Worm (Caenorhabditis elegans) whole organism, early embryonic: ENCODE measurements around the gene F36H1.11.
A peak's percentile ranks its signal among the peaks of the same experiment; 100 is the strongest.

Source experiments
- B0310.2 ChIP-seq: sonication (generic microtip); optimal IDR thresholded peaks from 2 replicates; lab custom pipeline; 2016; ENCODE audit warnings: mild to moderate bottlenecking, missing genetic modification characterization, missing compliant biosample characterization
- F13C5.2 ChIP-seq: sonication (generic microtip); optimal IDR thresholded peaks from 2 replicates; lab custom pipeline; 2017; ENCODE audit warnings: mild to moderate bottlenecking, missing genetic modification characterization, inconsistent platforms, missing compliant biosample characterization
- aly-1 ChIP-seq: sonication (generic microtip); optimal IDR thresholded peaks from 2 replicates; lab custom pipeline; 2016; ENCODE audit warnings: missing genetic modification characterization, missing compliant biosample characterization
- ama-1 ChIP-seq: fragments of 150-350 bp; optimal IDR thresholded peaks from 2 replicates; lab custom pipeline; 2014
- ceh-13 ChIP-seq: fragments of 200-800 bp; sonication (Bioruptor generic); optimal IDR thresholded peaks from 2 replicates; lab custom pipeline; 2018; ENCODE audit warnings: mild to moderate bottlenecking, missing genetic modification characterization, missing compliant biosample characterization
- ceh-36 ChIP-seq: sonication (generic microtip); optimal IDR thresholded peaks from 2 replicates; lab custom pipeline; 2016; ENCODE audit warnings: missing genetic modification characterization, inconsistent platforms, missing compliant biosample characterization
- ets-7 ChIP-seq: sonication (generic microtip); optimal IDR thresholded peaks from 2 replicates; lab custom pipeline; 2016; ENCODE audit warnings: missing genotype, missing genetic modification characterization, missing compliant biosample characterization
- flt-1 ChIP-seq: fragments of 200-800 bp; sonication (Bioruptor generic); IDR thresholded peaks from 2 replicates; pipeline ENCODE4 v1.3.6; 2022; ENCODE audit warnings: missing genetic modification characterization, missing compliant biosample characterization
- hmbx-1 ChIP-seq: sonication (generic microtip); optimal IDR thresholded peaks from 2 replicates; lab custom pipeline; 2016; ENCODE audit warnings: mild to moderate bottlenecking, missing genetic modification characterization, missing compliant biosample characterization
- hmg-4 ChIP-seq: fragments of 200-800 bp; sonication (Bioruptor generic); optimal IDR thresholded peaks from 2 replicates; lab custom pipeline; 2018; ENCODE audit warnings: mild to moderate bottlenecking, missing genetic modification characterization, missing compliant biosample characterization
- hnd-1 ChIP-seq: sonication (generic microtip); optimal IDR thresholded peaks from 2 replicates; lab custom pipeline; 2016; ENCODE audit warnings: missing genetic modification characterization, missing compliant biosample characterization
- pes-1 ChIP-seq: fragments of 200-800 bp; sonication (Bioruptor generic); IDR thresholded peaks from 2 replicates; pipeline ENCODE4 v1.3.6; 2022; ENCODE audit warnings: missing genetic modification reagents, missing genetic modification characterization, missing compliant biosample characterization
- scrt-1 ChIP-seq: fragments of 200-800 bp; sonication (Bioruptor generic); IDR thresholded peaks from 2 replicates; pipeline ENCODE4 v1.3.6; 2022; ENCODE audit warnings: missing genetic modification characterization, missing compliant biosample characterization
- sea-1 ChIP-seq: fragments of 200-800 bp; sonication (Bioruptor generic); conservative IDR thresholded peaks from 2 replicates; pipeline ENCODE4 v1.3.6; 2022; ENCODE audit warnings: missing genetic modification characterization, missing compliant biosample characterization
- tbx-11 ChIP-seq: fragments of 200-800 bp; sonication (Bioruptor generic); IDR thresholded peaks from 2 replicates; pipeline ENCODE4 v1.3.6; 2022; ENCODE audit warnings: missing genetic modification characterization, missing compliant biosample characterization
- tbx-37 ChIP-seq: fragments of 200-800 bp; sonication (Bioruptor generic); conservative IDR thresholded peaks from 2 replicates; pipeline ENCODE4 v1.3.6; 2022; ENCODE audit warnings: missing genetic modification reagents, missing genetic modification characterization, missing compliant biosample characterization
- tra-4 ChIP-seq: sonication (generic microtip); optimal IDR thresholded peaks from 2 replicates; lab custom pipeline; 2017; ENCODE audit warnings: missing genetic modification characterization, missing compliant biosample characterization

Gene F36H1.11

ce11 chrIV:11026648-11027047 lies 22.3 kb upstream of the F36H1.11 start:
- TF ChIP-seq sea-1 (GFP tag; lab: Robert Waterston, UW) (no peak), tbx-37 (0 out of 2 replicates have a peak, but pooled peaks have one; percentile 10)

- peak; percentile 7 for TF ChIP-seq tra-4 (tag; lab: Kevin White, UChicago)
- TF ChIP-seq aly-1 (tag; lab: Kevin White, UChicago): no peak
- no peak for TF ChIP-seq hnd-1 (tag; lab: Kevin White, UChicago)
- peak; percentile 13 for TF ChIP-seq ets-7 (tag; lab: Kevin White, UChicago)
- TF ChIP-seq B0310.2: no peak
- no peak for TF ChIP-seq tbx-11 (GFP tag; lab: Robert Waterston, UW)
- peak; percentile 20; the same call in 1 of the 2 replicates for TF ChIP-seq flt-1 (GFP tag; lab: Robert Waterston, UW)
- TF ChIP-seq F13C5.2 (tag; lab: Kevin White, UChicago): no peak
- TF ChIP-seq scrt-1 (GFP tag; lab: Robert Waterston, UW): no peak
- TF ChIP-seq hmg-4 (GFP tag; lab: Kevin White, UChicago): peak; percentile 48
- TF ChIP-seq hmbx-1: no peak
- peak; percentile 88 for TF ChIP-seq ama-1 (lab: Kevin White, UChicago)
- no peak for TF ChIP-seq sea-1 (GFP tag; lab: Robert Waterston, UW)
- no peak for TF ChIP-seq ceh-13 (GFP tag; lab: Kevin White, UChicago)
- TF ChIP-seq pes-1: 0 out of 2 replicates have a peak, but pooled peaks have one; percentile 42
- TF ChIP-seq tbx-37: no peak
- TF ChIP-seq ceh-36 (tag; lab: Kevin White, UChicago): peak; percentile 25
Observed at ce11 chrIV:11027560-11027959, 21.4 kb upstream of the F36H1.11 start.

ce11 chrIV:11029412-11029811 lies 19.6 kb upstream of the F36H1.11 start, which contains the start of gene hrg-5:
TSS of gene hrg-5 (minus strand) at chrIV:11029428.
- TF ChIP-seq pes-1 (no peak), ama-1 (lab: Kevin White, UChicago) (no peak), tbx-11 (GFP tag; lab: Robert Waterston, UW) (no peak), aly-1 (tag; lab: Kevin White, UChicago) (no peak), ceh-36 (tag; lab: Kevin White, UChicago) (no peak), hmbx-1 (no peak), tra-4 (tag; lab: Kevin White, UChicago) (no peak)

ce11 chrIV:11030117-11030516 lies 18.9 kb upstream of the F36H1.11 start:
- TF ChIP-seq F13C5.2 (tag; lab: Kevin White, UChicago): no peak
- no peak for TF ChIP-seq tbx-37
- TF ChIP-seq hmbx-1: no peak
- TF ChIP-seq ets-7 (tag; lab: Kevin White, UChicago): no peak
- no peak for TF ChIP-seq pes-1
- no peak for TF ChIP-seq B0310.2
- no peak for TF ChIP-seq hmg-4 (GFP tag; lab: Kevin White, UChicago)
- no peak for TF ChIP-seq tra-4 (tag; lab: Kevin White, UChicago)
- TF ChIP-seq aly-1 (tag; lab: Kevin White, UChicago): no peak
- TF ChIP-seq tbx-11 (GFP tag; lab: Robert Waterston, UW): no peak
- no peak for TF ChIP-seq hnd-1 (tag; lab: Kevin White, UChicago)
- TF ChIP-seq ceh-13 (GFP tag; lab: Kevin White, UChicago): no peak
- TF ChIP-seq flt-1 (GFP tag; lab: Robert Waterston, UW): no peak
- TF ChIP-seq ceh-36 (tag; lab: Kevin White, UChicago): no peak
- no peak for TF ChIP-seq sea-1 (GFP tag; lab: Robert Waterston, UW)
- no peak for TF ChIP-seq scrt-1 (GFP tag; lab: Robert Waterston, UW)

- TF ChIP-seq F13C5.2 (tag; lab: Kevin White, UChicago) (no peak), scrt-1 (GFP tag; lab: Robert Waterston, UW) (no peak), sea-1 (GFP tag; lab: Robert Waterston, UW) (no peak), tbx-37 (no peak), flt-1 (GFP tag; lab: Robert Waterston, UW) (no peak), tbx-11 (GFP tag; lab: Robert Waterston, UW) (no peak), tra-4 (tag; lab: Kevin White, UChicago) (no peak), pes-1 (no peak), B0310.2 (no peak), ceh-13 (GFP tag; lab: Kevin White, UChicago) (no peak), ceh-36 (tag; lab: Kevin White, UChicago) (no peak), hmbx-1 (no peak), aly-1 (tag; lab: Kevin White, UChicago) (no peak), hnd-1 (tag; lab: Kevin White, UChicago) (no peak), ama-1 (lab: Kevin White, UChicago) (no peak), hmg-4 (GFP tag; lab: Kevin White, UChicago) (no peak)
Observed at ce11 chrIV:11030893-11031292, 18.1 kb upstream of the F36H1.11 start, which contains the start of gene hrg-4. TSS of gene hrg-4 (minus strand) at chrIV:11030993.

- no peak for TF ChIP-seq tra-4 (tag; lab: Kevin White, UChicago)
- TF ChIP-seq hmbx-1: no peak
- no peak for TF ChIP-seq ets-7 (tag; lab: Kevin White, UChicago)
- no peak for TF ChIP-seq ceh-13 (GFP tag; lab: Kevin White, UChicago)
- TF ChIP-seq pes-1: no peak
- TF ChIP-seq hmg-4 (GFP tag; lab: Kevin White, UChicago): no peak
- no peak for TF ChIP-seq flt-1 (GFP tag; lab: Robert Waterston, UW)
- no peak for TF ChIP-seq tbx-37
- TF ChIP-seq tbx-11 (GFP tag; lab: Robert Waterston, UW): no peak
- TF ChIP-seq sea-1 (GFP tag; lab: Robert Waterston, UW): no peak
- no peak for TF ChIP-seq ceh-36 (tag; lab: Kevin White, UChicago)
- no peak for TF ChIP-seq F13C5.2 (tag; lab: Kevin White, UChicago)
Observed at ce11 chrIV:11031640-11032039, 17.3 kb upstream of the F36H1.11 start.

ce11 chrIV:11032288-11032687 lies 16.7 kb upstream of the F36H1.11 start, which contains the start of gene hrg-6:
TSS of gene hrg-6 (plus strand) at chrIV:11032588.
- TF ChIP-seq tbx-37 (no peak), pes-1 (no peak), ceh-13 (GFP tag; lab: Kevin White, UChicago) (no peak), tra-4 (tag; lab: Kevin White, UChicago) (no peak), sea-1 (GFP tag; lab: Robert Waterston, UW) (no peak)
